Worm (Caenorhabditis elegans) whole organism, L1 larva: Measurements from ENCODE around the gene Y48E1C.4.

Experiments
- Y116A8C.19 ChIP-seq: sonication (generic microtip); optimal IDR thresholded peaks from 2 replicates; lab custom pipeline; 2016; ENCODE audit warnings: missing compliant biosample characterization, missing genetic modification characterization, borderline replicate concordance
- aha-1 ChIP-seq: fragments of 150-350 bp; optimal IDR thresholded peaks from 2 replicates; lab custom pipeline; 2014; ENCODE audit warnings: missing biosample characterization, missing genetic modification characterization
- blmp-1 ChIP-seq: fragments of 150-350 bp; optimal IDR thresholded peaks from 2 replicates; lab custom pipeline; 2014; ENCODE audit warnings: missing biosample characterization, missing genetic modification characterization
- ceh-82 ChIP-seq, 3 experiments: fragments of 150-350 bp in 1 of 3; sonication (generic microtip) in 2 of 3; optimal IDR thresholded peaks; 2 replicates each; lab custom pipeline; 2014 to 2017; ENCODE audit warnings: missing biosample characterization in 3 of 3, missing genetic modification characterization in 3 of 3
- ceh-90 ChIP-seq: sonication (generic microtip); optimal IDR thresholded peaks from 2 replicates; lab custom pipeline; 2016; ENCODE audit warnings: missing genetic modification characterization, missing compliant biosample characterization
- dsc-1 ChIP-seq: sonication (generic microtip); optimal IDR thresholded peaks from 2 replicates; lab custom pipeline; 2016; ENCODE audit warnings: mild to moderate bottlenecking, missing genetic modification characterization, missing compliant biosample characterization
- efl-1 ChIP-seq, 4 experiments: fragments of 150-350 bp; optimal IDR thresholded peaks in 3 of 4; peaks in 1 of 4; 1 replicate in 1 of 4; 2 replicates in 3 of 4; lab custom pipeline; 2014; ENCODE audit warnings: missing biosample characterization in 2 of 4, missing genetic modification characterization in 2 of 4, missing genetic modification reagents in 2 of 4
- egl-13 ChIP-seq: sonication (generic microtip); optimal IDR thresholded peaks from 2 replicates; lab custom pipeline; 2016; ENCODE audit warnings: missing genotype, missing genetic modification reagents, missing genetic modification characterization, missing compliant biosample characterization
- egl-27 ChIP-seq, 2 experiments: fragments of 150-350 bp in 1 of 2; sonication (generic microtip); optimal IDR thresholded peaks; 3 replicates each; lab custom pipeline; 2017 to 2018; ENCODE audit warnings: missing biosample characterization in 2 of 2, missing genetic modification characterization in 2 of 2, missing genetic modification reagents in 2 of 2
- fkh-10 ChIP-seq: sonication (generic microtip); optimal IDR thresholded peaks from 2 replicates; lab custom pipeline; 2017; ENCODE audit warnings: missing biosample characterization, missing genetic modification reagents, missing genetic modification characterization
- fkh-4 ChIP-seq: sonication (generic microtip); optimal IDR thresholded peaks from 2 replicates; lab custom pipeline; 2016; ENCODE audit warnings: missing compliant biosample characterization, missing genetic modification characterization, borderline replicate concordance
- fkh-8 ChIP-seq: sonication (generic microtip); optimal IDR thresholded peaks from 2 replicates; lab custom pipeline; 2016; ENCODE audit warnings: mild to moderate bottlenecking, missing genetic modification characterization, missing compliant biosample characterization
- isw-1 ChIP-seq: fragments of 200-800 bp; sonication (Bioruptor generic); IDR thresholded peaks from 2 replicates; pipeline ENCODE4 v1.3.6; 2022; ENCODE audit warnings: missing genetic modification characterization, missing compliant biosample characterization
- lin-14 ChIP-seq: fragments of 200-800 bp; sonication (Bioruptor generic); optimal IDR thresholded peaks from 2 replicates; lab custom pipeline; 2018; ENCODE audit warnings: mild to moderate bottlenecking, missing genetic modification characterization, moderate library complexity, missing compliant biosample characterization
- lin-39 ChIP-seq: fragments of 150-350 bp; optimal IDR thresholded peaks from 2 replicates; lab custom pipeline; 2014; ENCODE audit warnings: missing biosample characterization, missing genetic modification reagents, missing genetic modification characterization
- lir-3 ChIP-seq: sonication (generic microtip); optimal IDR thresholded peaks from 2 replicates; lab custom pipeline; 2016; ENCODE audit warnings: mild to moderate bottlenecking, missing genetic modification characterization, moderate library complexity, missing compliant biosample characterization; ENCODE audit not compliant: poor library complexity
- lsy-2 ChIP-seq, 2 experiments: fragments of 150-350 bp; optimal IDR thresholded peaks; 2 replicates each; lab custom pipeline; 2014; ENCODE audit warnings: missing biosample characterization in 2 of 2, missing genetic modification characterization in 2 of 2
- mab-9 ChIP-seq: fragments of 200-800 bp; sonication (Bioruptor generic); IDR thresholded peaks from 2 replicates; pipeline ENCODE4 v1.3.6; 2022; ENCODE audit warnings: missing genetic modification reagents, missing genetic modification characterization, missing compliant biosample characterization
- nhr-237 ChIP-seq: fragments of 150-350 bp; optimal IDR thresholded peaks from 2 replicates; lab custom pipeline; 2014; ENCODE audit warnings: missing biosample characterization, missing genetic modification characterization
- nhr-76 ChIP-seq: sonication (generic microtip); optimal IDR thresholded peaks from 2 replicates; lab custom pipeline; 2017; ENCODE audit warnings: missing biosample characterization, missing genetic modification characterization
- nhr-84 ChIP-seq: sonication (generic microtip); optimal IDR thresholded peaks from 2 replicates; lab custom pipeline; 2017; ENCODE audit warnings: missing biosample characterization, missing genetic modification characterization
- nhr-85 ChIP-seq: sonication (generic microtip); peaks from one replicate; lab custom pipeline; 2016; ENCODE audit warnings: missing genetic modification characterization, inconsistent platforms, missing compliant biosample characterization
- pag-3 ChIP-seq: sonication (generic microtip); optimal IDR thresholded peaks from 2 replicates; lab custom pipeline; 2017; ENCODE audit warnings: missing genetic modification characterization, mild to moderate bottlenecking, missing compliant biosample characterization, antibody characterized with exemption, borderline replicate concordance; ENCODE audit not compliant: insufficient read depth
- pax-3 ChIP-seq: fragments of 200-800 bp; sonication (Bioruptor generic); optimal IDR thresholded peaks from 2 replicates; lab custom pipeline; 2018; ENCODE audit warnings: mild to moderate bottlenecking, missing genetic modification characterization, moderate library complexity, missing compliant biosample characterization
- pqm-1 ChIP-seq: sonication (generic microtip); optimal IDR thresholded peaks from 3 replicates; lab custom pipeline; 2017; ENCODE audit warnings: missing biosample characterization, missing genetic modification characterization
- snpc-4 ChIP-seq: fragments of 150-350 bp; optimal IDR thresholded peaks from 2 replicates; lab custom pipeline; 2014; ENCODE audit warnings: missing biosample characterization, missing genetic modification characterization
- swsn-7 ChIP-seq: sonication (generic microtip); optimal IDR thresholded peaks from 2 replicates; lab custom pipeline; 2016; ENCODE audit warnings: missing genetic modification characterization, missing compliant biosample characterization
- tlp-1 ChIP-seq: fragments of 150-350 bp; optimal IDR thresholded peaks from 2 replicates; lab custom pipeline; 2014; ENCODE audit warnings: missing biosample characterization, missing genetic modification characterization

Y48E1C.4 gene

ce11 chrII:13446597-13446996, 10.0 kb upstream of the Y48E1C.4 start:
- peak; percentile 58 for TF ChIP-seq nhr-85
- no peak for TF ChIP-seq nhr-84 (tag; lab: Kevin White, UChicago)

DNA sequence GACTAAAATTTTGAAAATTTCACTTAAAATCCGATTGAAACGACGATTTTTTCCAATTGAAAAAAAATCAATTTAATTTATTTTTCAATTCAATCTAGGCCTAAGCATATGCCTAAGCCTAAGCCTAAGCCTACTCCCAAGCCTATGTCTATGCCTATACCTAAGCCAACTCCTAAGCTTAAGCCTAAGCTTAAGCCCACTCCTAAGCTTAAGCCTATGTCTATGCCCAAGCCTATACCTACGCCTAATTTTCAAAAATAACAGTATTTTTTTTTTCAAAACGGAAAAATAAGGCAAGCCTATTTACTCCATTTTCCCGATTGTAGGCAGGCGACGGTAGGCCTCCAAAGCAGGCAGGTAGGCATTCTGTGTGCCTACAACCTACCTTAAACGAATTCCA, 7.7 kb upstream of the Y48E1C.4 start:
- TF ChIP-seq swsn-7 (tag; lab: Kevin White, UChicago) (no peak), pax-3 (tag; lab: Kevin White, UChicago) (no peak), egl-27 (tag; optimal IDR thresholded peaks at IDR 0.05; lab: Kevin White, UChicago) (no peak), fkh-10 (GFP tag; lab: Kevin White, UChicago) (no peak)

DNA sequence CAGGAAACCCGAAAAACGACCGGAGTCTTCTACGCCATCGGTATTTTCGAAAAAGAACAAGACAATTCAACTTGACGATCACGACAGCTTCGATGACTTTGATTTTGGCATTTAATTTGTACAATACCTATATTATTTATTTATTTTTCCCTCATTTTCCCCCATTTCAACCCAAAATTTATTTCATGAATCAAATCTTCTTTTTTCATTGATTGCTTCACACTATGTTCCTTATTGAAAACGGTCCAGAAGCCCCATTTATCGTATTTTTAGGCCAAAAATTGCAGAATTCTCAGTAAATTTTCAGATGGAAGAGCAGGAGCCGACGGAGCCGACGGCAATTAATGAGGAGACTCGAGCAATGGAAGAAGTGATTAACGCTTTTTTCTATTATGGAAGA, 12.4 kb downstream of the Y48E1C.4 start, which contains the start of gene Y48E1C.2:
TSS of gene Y48E1C.2 (plus strand) at position 301 of the 400 bp plus-strand sequence.
- TF ChIP-seq swsn-7 (tag; lab: Kevin White, UChicago), result no peak
- TF ChIP-seq blmp-1, result no peak
- no peak for TF ChIP-seq lin-14 (GFP tag; lab: Kevin White, UChicago)
- TF ChIP-seq pqm-1, result no peak
- no peak for TF ChIP-seq dsc-1 (tag; lab: Kevin White, UChicago)
- TF ChIP-seq lin-39, result no peak
- no peak for TF ChIP-seq mab-9 (GFP tag; lab: Robert Waterston, UW)
- TF ChIP-seq pag-3 (tag; lab: Kevin White, UChicago), result no peak
- TF ChIP-seq nhr-237 (tag; lab: Kevin White, UChicago), result no peak
- TF ChIP-seq ceh-82 (tag; optimal IDR thresholded peaks at IDR 0.05; lab: Kevin White, UChicago), result no peak
- TF ChIP-seq isw-1, result no peak
- TF ChIP-seq egl-13 (tag; lab: Kevin White, UChicago), result no peak

DNA sequence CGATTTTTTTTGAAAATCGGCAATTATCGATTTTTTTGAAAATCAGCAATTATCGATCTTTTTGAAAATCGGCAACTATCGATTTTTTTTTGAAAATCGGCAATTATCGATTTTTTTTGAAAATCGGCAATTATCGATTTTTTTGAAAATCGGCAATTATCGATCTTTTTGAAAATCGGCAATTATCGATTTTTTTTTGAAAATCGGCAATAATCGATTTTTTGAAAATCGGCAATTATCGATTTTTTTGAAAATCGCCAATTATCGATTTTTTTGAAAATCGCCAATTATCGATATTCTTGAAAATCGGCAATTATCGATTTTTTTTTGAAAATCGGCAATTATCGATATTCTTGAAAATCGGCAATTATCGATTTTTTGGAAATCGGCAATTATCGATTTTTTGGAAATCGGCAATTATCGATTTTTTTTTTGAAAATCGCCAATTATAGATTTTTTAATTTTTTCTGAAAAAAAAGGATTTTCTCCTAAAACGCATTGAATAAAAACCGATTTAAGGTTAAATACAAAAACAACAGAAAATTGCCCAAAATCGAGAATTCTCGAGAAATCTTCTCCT, 19.1 kb downstream of the Y48E1C.4 start:
- no peak for TF ChIP-seq ceh-90 (tag; lab: Kevin White, UChicago)
- no peak for TF ChIP-seq tlp-1 (tag; lab: Kevin White, UChicago)
- no peak for TF ChIP-seq fkh-8 (tag; lab: Kevin White, UChicago)
- TF ChIP-seq nhr-76 (tag; lab: Kevin White, UChicago), result no peak
- no peak for TF ChIP-seq Y116A8C.19
- TF ChIP-seq fkh-4 (tag; lab: Kevin White, UChicago), result no peak
- no peak for TF ChIP-seq mab-9 (GFP tag; lab: Robert Waterston, UW)

ce11 chrII:13416552-13416951, 20.1 kb downstream of the Y48E1C.4 start:
- TF ChIP-seq lsy-2 (tag; optimal IDR thresholded peaks at IDR 0.05; lab: Kevin White, UChicago), result no peak
- peak; percentile 32 for TF ChIP-seq nhr-85

DNA sequence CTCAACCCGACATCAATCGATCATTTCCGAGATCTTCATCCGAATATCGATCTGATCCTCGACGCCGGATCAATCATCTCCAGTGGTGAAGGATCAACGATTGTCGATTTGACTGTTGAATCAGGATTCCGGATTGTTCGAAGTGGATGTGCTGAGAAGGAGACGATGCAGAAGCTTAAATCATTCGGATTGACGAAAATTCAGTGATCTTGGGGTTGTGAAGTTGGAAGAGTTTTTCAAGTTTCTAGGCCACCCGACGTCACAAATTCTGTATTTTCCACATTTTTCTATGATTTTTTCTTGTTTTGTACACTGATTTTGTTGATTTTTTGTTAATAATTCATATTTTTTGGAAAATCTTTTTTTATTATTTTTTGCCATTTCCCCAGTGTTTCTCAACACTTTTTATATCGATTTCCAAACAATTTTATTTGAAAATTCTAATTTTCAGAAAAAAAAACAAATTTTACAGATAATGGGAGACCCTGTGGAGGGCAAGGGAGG, 22.0 kb downstream of the Y48E1C.4 start, which contains the start of gene Y48E1C.1:
TSS of gene Y48E1C.1 (plus strand) at position 454 of the 504 bp plus-strand sequence.
- TF ChIP-seq efl-1 (optimal IDR thresholded peaks at IDR 0.05; lab: Kevin White, UChicago), result no peak
- TF ChIP-seq efl-1 (GFP tag; optimal IDR thresholded peaks at IDR 0.05 in 1 of 2; lab: Kevin White, UChicago), result peak in 1 of 2 experiments; percentile 13
- no peak for TF ChIP-seq aha-1 (tag; lab: Kevin White, UChicago)
- TF ChIP-seq lir-3, result no peak
- TF ChIP-seq snpc-4 (tag; lab: Kevin White, UChicago), result no peak

DNA sequence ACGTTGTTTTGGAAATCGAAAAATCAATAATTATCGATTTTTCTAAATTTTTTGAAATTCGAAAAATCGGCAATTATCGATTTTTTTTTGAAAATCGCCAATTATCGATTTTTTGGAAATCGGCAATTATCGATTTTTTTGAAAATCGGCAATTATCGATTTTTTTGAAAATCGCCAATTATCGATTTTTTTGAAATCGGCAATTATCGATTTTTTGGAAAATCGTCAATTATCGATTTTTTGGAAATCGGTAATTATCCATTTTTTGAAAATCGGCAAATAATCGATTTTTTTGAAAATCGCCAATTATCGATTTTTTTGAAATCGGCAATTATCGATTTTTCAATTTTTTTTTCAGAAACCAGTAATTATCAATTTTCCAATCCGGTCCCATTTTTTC, 22.5 kb downstream of the Y48E1C.4 start:
- no peak for TF ChIP-seq snpc-4 (tag; lab: Kevin White, UChicago)
